Fruit fly (Drosophila melanogaster): Measurements from ENCODE around the gene CG15765.

DNA sequence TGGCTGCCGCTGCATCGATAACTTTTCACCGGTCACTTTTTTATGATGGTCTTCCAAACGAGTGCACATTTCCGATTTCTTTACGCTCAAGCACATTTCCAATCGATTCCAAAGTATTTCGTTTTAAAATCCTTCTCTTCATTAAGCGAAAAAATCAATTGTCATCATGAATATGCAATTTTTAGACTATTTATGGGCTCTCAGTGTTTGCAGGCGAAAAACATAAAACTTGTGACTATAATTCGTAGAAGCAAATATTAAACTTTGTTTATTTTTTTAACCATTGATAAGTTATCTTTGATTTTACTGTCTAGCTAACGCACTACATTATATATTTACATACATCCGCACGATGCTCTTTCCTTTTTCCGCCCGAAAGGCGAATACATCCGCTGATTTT, 9.7 kb upstream of the CG15765 start, which contains the start of gene Prosbeta2R1:
- TF ChIP-seq psq (optimal IDR thresholded peaks at IDR 0.05) (no peak), h (optimal IDR thresholded peaks at IDR 0.05) (no peak), insv (optimal IDR thresholded peaks at IDR 0.05) (no peak), Myc (optimal IDR thresholded peaks at IDR 0.05) (no peak)
